Fruit fly (Drosophila melanogaster): ENCODE measurements around the gene OtopLc.

Gene OtopLc

dm6 chrX:5621893-5622803 lies 40.5 kb downstream of the OtopLc start, which contains the start of the genes Mlc-c and Pop1:
Gene Mlc-c (minus strand): TSS chrX:5622539.
Gene Pop1 (plus strand): TSS chrX:5622648.
- peak; percentile 97 for TF ChIP-seq kay (GFP tag; ENCODE audit: borderline replicate concordance)
- TF ChIP-seq tj (GFP tag; optimal IDR thresholded peaks at IDR 0.05) = peak; percentile 64
- no peak for TF ChIP-seq Clk (GFP tag; optimal IDR thresholded peaks at IDR 0.05)
- TF ChIP-seq CG14711 (tag; optimal IDR thresholded peaks at IDR 0.05) = no peak
- TF ChIP-seq CG5204 (GFP tag; optimal IDR thresholded peaks at IDR 0.05) = no peak
- TF ChIP-seq CG11617 (GFP tag; optimal IDR thresholded peaks at IDR 0.05) = peak; percentile 6
- TF ChIP-seq CG33017 (tag; optimal IDR thresholded peaks at IDR 0.05) = no peak
- TF ChIP-seq CG1620 (GFP tag; optimal IDR thresholded peaks at IDR 0.05) = no peak
- no peak for TF ChIP-seq Crg-1 (GFP tag; optimal IDR thresholded peaks at IDR 0.05)
- TF ChIP-seq cnc (optimal IDR thresholded peaks at IDR 0.05) = no peak
- TF ChIP-seq toe (GFP tag; optimal IDR thresholded peaks at IDR 0.05) = no peak
- TF ChIP-seq Mnt (GFP tag; optimal IDR thresholded peaks at IDR 0.05) = peak; percentile 93
- no peak for TF ChIP-seq ovo (GFP tag; optimal IDR thresholded peaks at IDR 0.05)
- peak; percentile 25 for TF ChIP-seq bab1 (GFP tag; optimal IDR thresholded peaks at IDR 0.05)
- no peak for TF ChIP-seq CG7101 (tag; optimal IDR thresholded peaks at IDR 0.05)
- TF ChIP-seq pad (GFP tag; optimal IDR thresholded peaks at IDR 0.05) = no peak
- TF ChIP-seq CG12768 (GFP tag; optimal IDR thresholded peaks at IDR 0.05) = no peak
- no peak for TF ChIP-seq CG7045 (GFP tag; optimal IDR thresholded peaks at IDR 0.05)
- peak; percentile 27 for TF ChIP-seq cic (GFP tag; optimal IDR thresholded peaks at IDR 0.05)
- no peak for TF ChIP-seq Hr96 (GFP tag; optimal IDR thresholded peaks at IDR 0.05)

- TF ChIP-seq CG33017 (tag; optimal IDR thresholded peaks at IDR 0.05) = no peak
- no peak for TF ChIP-seq CG12768 (GFP tag; optimal IDR thresholded peaks at IDR 0.05)
- no peak for TF ChIP-seq CG5204 (GFP tag; optimal IDR thresholded peaks at IDR 0.05)
- no peak for TF ChIP-seq pad (GFP tag; optimal IDR thresholded peaks at IDR 0.05)
- no peak for TF ChIP-seq cic (GFP tag; optimal IDR thresholded peaks at IDR 0.05)
- TF ChIP-seq Mnt (GFP tag; optimal IDR thresholded peaks at IDR 0.05) = no peak
- no peak for TF ChIP-seq CG7101 (tag; optimal IDR thresholded peaks at IDR 0.05)
- no peak for TF ChIP-seq toe (GFP tag; optimal IDR thresholded peaks at IDR 0.05)
- TF ChIP-seq Hr96 (GFP tag; optimal IDR thresholded peaks at IDR 0.05) = no peak
- no peak for TF ChIP-seq bab1 (GFP tag; optimal IDR thresholded peaks at IDR 0.05)
- no peak for TF ChIP-seq ovo (GFP tag; optimal IDR thresholded peaks at IDR 0.05)
Measured at dm6 chrX:5618562-5618961, 44.1 kb downstream of the OtopLc start, which contains the start of gene RhoGAP5A. Gene RhoGAP5A (minus strand): TSS chrX:5618806.

dm6 chrX:5616270-5616669 lies 46.4 kb downstream of the OtopLc start, which contains the start of gene CG34434:
Gene CG34434 (minus strand): TSS chrX:5616370.
- TF ChIP-seq CG11617 (GFP tag; optimal IDR thresholded peaks at IDR 0.05) = no peak
- TF ChIP-seq CG33017 (tag; optimal IDR thresholded peaks at IDR 0.05) = no peak
- no peak for TF ChIP-seq CG14711 (tag; optimal IDR thresholded peaks at IDR 0.05)
- no peak for TF ChIP-seq cic (GFP tag; optimal IDR thresholded peaks at IDR 0.05)
- no peak for TF ChIP-seq Mnt (GFP tag; optimal IDR thresholded peaks at IDR 0.05)
- TF ChIP-seq toe (GFP tag; optimal IDR thresholded peaks at IDR 0.05) = no peak
- no peak for TF ChIP-seq CG7101 (tag; optimal IDR thresholded peaks at IDR 0.05)
- no peak for TF ChIP-seq CG7045 (GFP tag; optimal IDR thresholded peaks at IDR 0.05)
- no peak for TF ChIP-seq ovo (GFP tag; optimal IDR thresholded peaks at IDR 0.05)
- no peak for TF ChIP-seq Hr96 (GFP tag; optimal IDR thresholded peaks at IDR 0.05)

dm6 chrX:5614367-5614766 lies 48.3 kb downstream of the OtopLc start, which contains the start of gene CG34435:
Gene CG34435 (minus strand): TSS chrX:5614467.
- TF ChIP-seq CG11617 (GFP tag; optimal IDR thresholded peaks at IDR 0.05) = no peak
- no peak for TF ChIP-seq CG7045 (GFP tag; optimal IDR thresholded peaks at IDR 0.05)
- no peak for TF ChIP-seq Clk (GFP tag; optimal IDR thresholded peaks at IDR 0.05)
- no peak for TF ChIP-seq CG7101 (tag; optimal IDR thresholded peaks at IDR 0.05)
- TF ChIP-seq kay (GFP tag; ENCODE audit: borderline replicate concordance) = no peak
- no peak for TF ChIP-seq tj (GFP tag; optimal IDR thresholded peaks at IDR 0.05)
- TF ChIP-seq Hr96 (GFP tag; optimal IDR thresholded peaks at IDR 0.05) = no peak
- no peak for TF ChIP-seq CG5204 (GFP tag; optimal IDR thresholded peaks at IDR 0.05)
- TF ChIP-seq cnc (optimal IDR thresholded peaks at IDR 0.05) = no peak
- TF ChIP-seq CG12768 (GFP tag; optimal IDR thresholded peaks at IDR 0.05) = no peak
- TF ChIP-seq Crg-1 (GFP tag; optimal IDR thresholded peaks at IDR 0.05) = no peak
- no peak for TF ChIP-seq CG14711 (tag; optimal IDR thresholded peaks at IDR 0.05)
- TF ChIP-seq Mnt (GFP tag; optimal IDR thresholded peaks at IDR 0.05) = no peak
- TF ChIP-seq toe (GFP tag; optimal IDR thresholded peaks at IDR 0.05) = no peak
- no peak for TF ChIP-seq cic (GFP tag; optimal IDR thresholded peaks at IDR 0.05)

- TF ChIP-seq CG7045 (GFP tag; optimal IDR thresholded peaks at IDR 0.05) (no peak), pad (GFP tag; optimal IDR thresholded peaks at IDR 0.05) (no peak), CG11617 (GFP tag; optimal IDR thresholded peaks at IDR 0.05) (no peak), ovo (GFP tag; optimal IDR thresholded peaks at IDR 0.05) (no peak), CG1620 (GFP tag; optimal IDR thresholded peaks at IDR 0.05) (no peak), CG5204 (GFP tag; optimal IDR thresholded peaks at IDR 0.05) (no peak), CG12768 (GFP tag; optimal IDR thresholded peaks at IDR 0.05) (no peak), kay (GFP tag; ENCODE audit: borderline replicate concordance) (no peak), Hr96 (GFP tag; optimal IDR thresholded peaks at IDR 0.05) (no peak)
Measured at dm6 chrX:5612977-5613376, 49.7 kb downstream of the OtopLc start.

- no peak for TF ChIP-seq CG33017 (tag; optimal IDR thresholded peaks at IDR 0.05)
- TF ChIP-seq tj (GFP tag; optimal IDR thresholded peaks at IDR 0.05) = no peak
- no peak for TF ChIP-seq Mnt (GFP tag; optimal IDR thresholded peaks at IDR 0.05)
- no peak for TF ChIP-seq CG1620 (GFP tag; optimal IDR thresholded peaks at IDR 0.05)
- no peak for TF ChIP-seq toe (GFP tag; optimal IDR thresholded peaks at IDR 0.05)
- no peak for TF ChIP-seq CG7045 (GFP tag; optimal IDR thresholded peaks at IDR 0.05)
- TF ChIP-seq cic (GFP tag; optimal IDR thresholded peaks at IDR 0.05) = no peak
- no peak for TF ChIP-seq Hr96 (GFP tag; optimal IDR thresholded peaks at IDR 0.05)
- TF ChIP-seq kay (GFP tag; ENCODE audit: borderline replicate concordance) = no peak
- TF ChIP-seq cnc (optimal IDR thresholded peaks at IDR 0.05) = no peak
Measured at dm6 chrX:5608472-5608871, 54.2 kb downstream of the OtopLc start.
